Fruit fly (Drosophila melanogaster) whole organism, embryonic: ENCODE data around the gene CG5087.
A peak's percentile ranks its signal among the peaks of the same experiment; 100 is the strongest.

Experiments
- Abd-B ChIP-seq: fragments of 200-800 bp; sonication (Bioruptor generic); optimal IDR thresholded peaks from 2 replicates; lab custom pipeline; 2018; ENCODE audit warnings: missing biosample characterization, mild to moderate bottlenecking, missing genetic modification characterization, moderate library complexity
- Atf6 ChIP-seq: fragments of 200-800 bp; sonication (Bioruptor generic); IDR thresholded peaks from 2 replicates; pipeline ENCODE4 v1.3.6; 2022; ENCODE audit warnings: missing biosample characterization, missing genetic modification characterization
- CG10959 ChIP-seq: fragments of 200-800 bp; sonication (Bioruptor generic); IDR thresholded peaks from 2 replicates; pipeline ENCODE4 v1.3.6; 2022; ENCODE audit warnings: missing biosample characterization, missing genetic modification characterization
- CG11696 ChIP-seq: fragments of 200-800 bp; sonication (Bioruptor generic); IDR thresholded peaks from 2 replicates; pipeline ENCODE4 v1.3.6; 2022; ENCODE audit warnings: missing biosample characterization, missing genetic modification characterization
- CG12769 ChIP-seq: fragments of 200-800 bp; sonication (Bioruptor generic); optimal IDR thresholded peaks from 2 replicates; lab custom pipeline; 2019; ENCODE audit warnings: missing biosample characterization, mild to moderate bottlenecking, missing genetic modification characterization, moderate library complexity
- CG15073 ChIP-seq: fragments of 200-800 bp; sonication (Bioruptor generic); optimal IDR thresholded peaks from 2 replicates; lab custom pipeline; 2016; ENCODE audit warnings: missing biosample characterization, missing genetic modification characterization
- CG15269 ChIP-seq: fragments of 200-800 bp; sonication (Bioruptor generic); optimal IDR thresholded peaks from 2 replicates; lab custom pipeline; 2018; ENCODE audit warnings: missing biosample characterization, mild to moderate bottlenecking, missing genetic modification characterization, moderate library complexity
- CG17186 ChIP-seq: fragments of 200-800 bp; sonication (Bioruptor generic); optimal IDR thresholded peaks from 3 replicates; lab custom pipeline; 2017; ENCODE audit warnings: missing biosample characterization, missing genetic modification reagents, missing genetic modification characterization
- CG17568 ChIP-seq: fragments of 200-800 bp; sonication (Bioruptor generic); optimal IDR thresholded peaks from 2 replicates; lab custom pipeline; 2018; ENCODE audit warnings: missing biosample characterization, mild to moderate bottlenecking, missing genetic modification characterization, moderate library complexity
- CG18011 ChIP-seq: fragments of 200-800 bp; sonication (Bioruptor generic); optimal IDR thresholded peaks from 2 replicates; lab custom pipeline; 2017; ENCODE audit warnings: missing biosample characterization, missing genetic modification characterization, mild to moderate bottlenecking, moderate library complexity, missing genotype
- CG3838 ChIP-seq: fragments of 200-800 bp; sonication (Bioruptor generic); optimal IDR thresholded peaks from 3 replicates; lab custom pipeline; 2016; ENCODE audit warnings: missing biosample characterization, missing genetic modification characterization
- CG4404 ChIP-seq: fragments of 200-800 bp; sonication (Bioruptor generic); IDR thresholded peaks from 2 replicates; pipeline ENCODE4 v1.3.6; 2022; ENCODE audit warnings: missing biosample characterization, missing genetic modification characterization
- CG4707 ChIP-seq: fragments of 200-800 bp; sonication (Bioruptor generic); optimal IDR thresholded peaks from 2 replicates; lab custom pipeline; 2018; ENCODE audit warnings: missing biosample characterization, mild to moderate bottlenecking, missing genetic modification characterization, moderate library complexity
- CG7271 ChIP-seq: fragments of 200-800 bp; sonication (Bioruptor generic); optimal IDR thresholded peaks from 2 replicates; lab custom pipeline; 2018; ENCODE audit warnings: missing biosample characterization, mild to moderate bottlenecking, missing genetic modification characterization, moderate library complexity
- CG7556 ChIP-seq: fragments of 200-800 bp; sonication (Bioruptor generic); optimal IDR thresholded peaks from 2 replicates; lab custom pipeline; 2017; ENCODE audit warnings: missing biosample characterization, mild to moderate bottlenecking, missing genetic modification characterization
- CG7963 ChIP-seq: fragments of 200-800 bp; sonication (Bioruptor generic); IDR thresholded peaks from 3 replicates; pipeline ENCODE4 v1.3.6; 2022; ENCODE audit warnings: missing biosample characterization, missing genetic modification characterization; ENCODE audit not compliant: partially characterized antibody
- CG8924 ChIP-seq: fragments of 200-800 bp; optimal IDR thresholded peaks from 3 replicates; lab custom pipeline; 2019; ENCODE audit warnings: missing biosample characterization, mild to moderate bottlenecking, missing genetic modification characterization, moderate library complexity
- Dip3 ChIP-seq: fragments of 200-800 bp; sonication (Bioruptor generic); optimal IDR thresholded peaks from 3 replicates; lab custom pipeline; 2016; ENCODE audit warnings: missing biosample characterization, missing genetic modification characterization
- Doc2 ChIP-seq: fragments of 200-800 bp; sonication (Bioruptor generic); IDR thresholded peaks from 2 replicates; pipeline ENCODE4 v1.3.6; 2022; ENCODE audit warnings: missing biosample characterization, missing genetic modification characterization
- Ets97D ChIP-seq: fragments of 200-800 bp; sonication (Bioruptor generic); optimal IDR thresholded peaks from 3 replicates; lab custom pipeline; 2016; ENCODE audit warnings: missing biosample characterization, missing genetic modification characterization
- Gug ChIP-seq: fragments of 200-800 bp; sonication (Bioruptor generic); IDR thresholded peaks from 4 replicates; pipeline ENCODE4 v1.3.6; 2022; ENCODE audit warnings: missing biosample characterization, missing genetic modification characterization
- HLH54F ChIP-seq: fragments of 200-800 bp; sonication (Bioruptor generic); optimal IDR thresholded peaks from 3 replicates; lab custom pipeline; 2016; ENCODE audit warnings: missing biosample characterization, missing genetic modification characterization
- Mad ChIP-seq: fragments of 200-800 bp; sonication (Bioruptor generic); optimal IDR thresholded peaks from 2 replicates; lab custom pipeline; 2016; ENCODE audit warnings: missing biosample characterization, missing genetic modification characterization
- Med ChIP-seq: fragments of 200-800 bp; sonication (Bioruptor generic); peaks from one replicate; lab custom pipeline; 2016; ENCODE audit warnings: missing biosample characterization, missing genetic modification characterization, mild to moderate bottlenecking, inconsistent platforms, moderate library complexity
- NK7.1 ChIP-seq: fragments of 200-800 bp; sonication (Bioruptor generic); optimal IDR thresholded peaks from 3 replicates; lab custom pipeline; 2016; ENCODE audit warnings: missing biosample characterization, missing genetic modification characterization
- Rx ChIP-seq: fragments of 200-800 bp; sonication (Bioruptor generic); IDR thresholded peaks from 2 replicates; pipeline ENCODE4 v1.3.6; 2022; ENCODE audit warnings: missing biosample characterization, missing genetic modification characterization
- Trl ChIP-seq, 3 experiments: fragments of >200 bp in 2 of 3; fragments of 200-800 bp in 1 of 3; sonication (Bioruptor generic) in 1 of 3; optimal IDR thresholded peaks; 2 replicates in 1 of 3; 3 replicates in 2 of 3; lab custom pipeline; 2016 to 2017; ENCODE audit warnings: missing biosample characterization in 1 of 3, missing genetic modification characterization in 1 of 3
- Usf ChIP-seq: fragments of 200-800 bp; sonication (Bioruptor generic); optimal IDR thresholded peaks from 2 replicates; lab custom pipeline; 2017; ENCODE audit warnings: missing genotype, missing biosample characterization, missing genetic modification characterization
- ab ChIP-seq: fragments of 200-800 bp; sonication (Bioruptor generic); optimal IDR thresholded peaks from 2 replicates; lab custom pipeline; 2016; ENCODE audit warnings: missing biosample characterization, missing genetic modification characterization
- abd-A ChIP-seq: fragments of 200-800 bp; sonication (Bioruptor generic); optimal IDR thresholded peaks from 3 replicates; lab custom pipeline; 2019; ENCODE audit warnings: missing biosample characterization, mild to moderate bottlenecking, missing genetic modification characterization, moderate library complexity
- ash1 ChIP-seq: fragments of 200-800 bp; sonication (Bioruptor generic); optimal IDR thresholded peaks from 2 replicates; lab custom pipeline; 2018; ENCODE audit warnings: missing biosample characterization, mild to moderate bottlenecking, missing genetic modification characterization
- az2 ChIP-seq: fragments of 200-800 bp; sonication (Bioruptor generic); optimal IDR thresholded peaks from 3 replicates; lab custom pipeline; 2016; ENCODE audit warnings: missing biosample characterization, missing genetic modification characterization
- bcd ChIP-seq: fragments of 200-800 bp; sonication (Bioruptor generic); optimal IDR thresholded peaks from 2 replicates; lab custom pipeline; 2017; ENCODE audit warnings: missing biosample characterization, mild to moderate bottlenecking, missing genetic modification characterization
- br ChIP-seq: fragments of >200 bp; optimal IDR thresholded peaks from 2 replicates; lab custom pipeline; 2017
- cas ChIP-seq: fragments of 200-800 bp; sonication (Bioruptor generic); IDR thresholded peaks from 2 replicates; pipeline ENCODE4 v1.3.6; 2022; ENCODE audit warnings: missing biosample characterization, missing genetic modification characterization
- ci ChIP-seq: fragments of 200-800 bp; sonication (Bioruptor generic); IDR thresholded peaks from 3 replicates; pipeline ENCODE4 v1.3.6; 2022; ENCODE audit warnings: missing biosample characterization, missing genetic modification characterization
- crp ChIP-seq, 2 experiments: fragments of 200-800 bp; sonication (Bioruptor generic); optimal IDR thresholded peaks; 2 replicates in 1 of 2; 3 replicates in 1 of 2; lab custom pipeline; 2017; ENCODE audit warnings: missing biosample characterization in 2 of 2, missing genetic modification characterization in 2 of 2, mild to moderate bottlenecking in 1 of 2, moderate library complexity in 1 of 2
- dan ChIP-seq: fragments of 200-800 bp; sonication (Bioruptor generic); IDR thresholded peaks from 2 replicates; pipeline ENCODE4 v1.3.6; 2022; ENCODE audit warnings: missing biosample characterization, missing genetic modification characterization
- dm ChIP-seq: fragments of 200-800 bp; sonication (Bioruptor generic); optimal IDR thresholded peaks from 3 replicates; lab custom pipeline; 2016; ENCODE audit warnings: missing biosample characterization, missing genetic modification characterization
- fru ChIP-seq: fragments of >200 bp; optimal IDR thresholded peaks from 2 replicates; lab custom pipeline; 2017
- gsb-n ChIP-seq: fragments of 200-800 bp; sonication (Bioruptor generic); optimal IDR thresholded peaks from 3 replicates; lab custom pipeline; 2018; ENCODE audit warnings: missing biosample characterization, mild to moderate bottlenecking, missing genetic modification characterization
- insv ChIP-seq, 2 experiments: fragments of 200-800 bp; sonication (Bioruptor generic); optimal IDR thresholded peaks; 3 replicates each; lab custom pipeline; 2016 to 2018; ENCODE audit warnings: missing biosample characterization in 2 of 2, missing genetic modification characterization in 2 of 2
- kay ChIP-seq: fragments of 200-800 bp; sonication (Bioruptor generic); optimal IDR thresholded peaks from 2 replicates; lab custom pipeline; 2016; ENCODE audit warnings: missing biosample characterization, missing genetic modification characterization
- pan ChIP-seq, 4 experiments: fragments of >200 bp in 3 of 4; fragments of 200-800 bp in 1 of 4; sonication (Bioruptor generic) in 1 of 4; optimal IDR thresholded peaks in 3 of 4; IDR thresholded peaks in 1 of 4; 2 replicates each; pipeline versions ENCODE4 v1.3.6 to Lab custom; 2017 to 2022; ENCODE audit warnings: missing biosample characterization in 2 of 4, missing genetic modification characterization in 2 of 4, mixed read lengths in 1 of 4
- psq ChIP-seq: fragments of 200-800 bp; sonication (Bioruptor generic); optimal IDR thresholded peaks from 2 replicates; lab custom pipeline; 2017; ENCODE audit warnings: missing biosample characterization, missing genetic modification characterization
- ranshi ChIP-seq: fragments of 200-800 bp; sonication (Bioruptor generic); IDR thresholded peaks from 2 replicates; pipeline ENCODE4 v1.3.6; 2022; ENCODE audit warnings: missing biosample characterization, missing genetic modification characterization
- row ChIP-seq: fragments of 200-800 bp; sonication (Bioruptor generic); IDR thresholded peaks from 3 replicates; pipeline ENCODE4 v1.3.6; 2022; ENCODE audit warnings: missing biosample characterization, missing genetic modification characterization
- sob ChIP-seq: fragments of 200-800 bp; sonication (Bioruptor generic); IDR thresholded peaks from 2 replicates; pipeline ENCODE4 v1.3.6; 2022; ENCODE audit warnings: missing biosample characterization, missing genetic modification characterization
- tna ChIP-seq: fragments of 200-800 bp; sonication (Bioruptor generic); IDR thresholded peaks from 2 replicates; pipeline ENCODE4 v1.3.6; 2022; ENCODE audit warnings: missing biosample characterization, missing genetic modification characterization; ENCODE audit not compliant: partially characterized antibody
- tx ChIP-seq: fragments of 200-800 bp; sonication (Bioruptor generic); optimal IDR thresholded peaks from 2 replicates; lab custom pipeline; 2016; ENCODE audit warnings: missing biosample characterization, missing genetic modification characterization
- vfl ChIP-seq: fragments of 200-800 bp; sonication (Bioruptor generic); optimal IDR thresholded peaks from 2 replicates; lab custom pipeline; 2016; ENCODE audit warnings: missing biosample characterization, missing genetic modification characterization

CG5087 gene

DNA sequence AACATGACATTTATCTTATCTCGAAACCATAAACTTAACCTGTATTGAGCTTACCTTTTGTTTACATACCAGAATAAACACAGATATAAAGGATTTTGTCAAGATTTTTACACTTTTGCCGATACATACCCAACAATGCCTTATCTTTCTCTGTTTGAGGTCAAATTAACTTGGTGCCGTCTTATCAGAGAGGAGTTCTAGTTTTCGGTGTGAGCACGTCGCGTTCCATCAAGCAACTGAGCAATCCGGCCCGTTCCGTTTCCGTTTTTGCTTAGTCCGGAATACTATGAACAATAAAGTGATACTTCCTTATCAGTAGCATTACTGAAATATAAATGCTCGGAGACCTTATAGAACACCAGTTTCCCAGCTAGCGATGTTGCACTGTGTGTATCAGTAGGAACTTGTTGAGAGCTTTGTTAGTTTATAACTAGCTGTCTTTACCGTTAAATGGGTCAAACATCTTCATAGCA, 12.1 kb upstream of the CG5087 start, which contains the start of gene Galk (continued):
- TF ChIP-seq dan (GFP tag; lab: Robert Waterston, UW) (no peak), sob (GFP tag; lab: Robert Waterston, UW) (peak; percentile 78), CG12769 (tag; lab: Kevin White, UChicago) (peak; percentile 88), CG4404 (GFP tag; lab: Robert Waterston, UW) (no peak), gsb-n (tag; lab: Kevin White, UChicago) (no peak), abd-A (tag; lab: Kevin White, UChicago) (no peak), CG15073 (GFP tag; lab: Kevin White, UChicago) (no peak), CG3838 (GFP tag; lab: Kevin White, UChicago) (peak; percentile 16), Gug (GFP tag; lab: Robert Waterston, UW) (peak; percentile 84; the same call in 3 of the 4 replicates), CG17186 (no peak), CG11696 (peak; percentile 54; the same call in 1 of the 2 replicates), az2 (GFP tag; lab: Kevin White, UChicago) (peak; percentile 64), Mad (GFP tag; lab: Kevin White, UChicago) (no peak), insv (GFP tag; optimal IDR thresholded peaks at IDR 0.05; lab: Kevin White, UChicago) (no peak), Ets97D (peak; percentile 11), ash1 (GFP tag; lab: Kevin White, UChicago) (no peak), CG17568 (GFP tag; lab: Kevin White, UChicago) (peak; percentile 67), CG10959 (peak; percentile 30; the same call in 1 of the 2 replicates), kay (GFP tag; lab: Kevin White, UChicago) (no peak), Atf6 (peak; percentile 75), br (no peak), Usf (GFP tag; lab: Kevin White, UChicago) (no peak), pan (optimal IDR thresholded peaks at IDR 0.05; lab: Kevin White, UChicago) (no peak), pan (GFP tag; optimal IDR thresholded peaks at IDR 0.05 in 1 of 2, IDR thresholded peaks at IDR 0.05 in 1 of 2) (peak in 1 of 2 experiments; percentile 81), Rx (GFP tag; lab: Robert Waterston, UW) (peak; percentile 14; the same call in 1 of the 2 replicates), CG7271 (tag; lab: Kevin White, UChicago) (no peak), vfl (GFP tag; lab: Kevin White, UChicago) (peak; percentile 16), Doc2 (GFP tag; lab: Robert Waterston, UW) (no peak), CG18011 (GFP tag; lab: Kevin White, UChicago) (peak; percentile 1), bcd (GFP tag; lab: Kevin White, UChicago) (peak; percentile 50), Med (peak; percentile 94), Abd-B (no peak), CG4707 (peak; percentile 53), CG8924 (peak; percentile 42), tna (GFP tag; lab: Robert Waterston, UW) (no peak), Dip3 (GFP tag; lab: Kevin White, UChicago) (peak; percentile 43), ci (no peak; the same call in 2 of the 3 replicates), Trl (optimal IDR thresholded peaks at IDR 0.05; lab: Kevin White, UChicago) (no peak), Trl (GFP tag; optimal IDR thresholded peaks at IDR 0.05; lab: Kevin White, UChicago) (peak; percentile 43), dm (no peak), HLH54F (peak; percentile 56), tx (GFP tag; lab: Kevin White, UChicago) (peak; percentile 55), CG7556 (peak; percentile 28), psq (GFP tag; lab: Kevin White, UChicago) (no peak), crp (GFP tag; optimal IDR thresholded peaks at IDR 0.05; lab: Kevin White, UChicago) (no peak), cas (GFP tag; lab: Robert Waterston, UW) (peak; percentile 31; the same call in 1 of the 2 replicates), ab (no peak), CG7963 (GFP tag; lab: Robert Waterston, UW) (no peak), fru (no peak), row (GFP tag; lab: Robert Waterston, UW) (peak; percentile 92), CG15269 (peak; percentile 69), ranshi (GFP tag; lab: Robert Waterston, UW) (peak; percentile 59; the same call in 1 of the 2 replicates), NK7.1 (GFP tag; lab: Kevin White, UChicago) (no peak)
